Worm (Caenorhabditis elegans): Measurements from ENCODE around the gene Y94H6A.5.
"Not testable (repeated sequence)": the region's sequence is repeated elsewhere in the genome, so short reads cannot be mapped to it uniquely, and the experiment has no call there.

Y94H6A.5 gene

DNA sequence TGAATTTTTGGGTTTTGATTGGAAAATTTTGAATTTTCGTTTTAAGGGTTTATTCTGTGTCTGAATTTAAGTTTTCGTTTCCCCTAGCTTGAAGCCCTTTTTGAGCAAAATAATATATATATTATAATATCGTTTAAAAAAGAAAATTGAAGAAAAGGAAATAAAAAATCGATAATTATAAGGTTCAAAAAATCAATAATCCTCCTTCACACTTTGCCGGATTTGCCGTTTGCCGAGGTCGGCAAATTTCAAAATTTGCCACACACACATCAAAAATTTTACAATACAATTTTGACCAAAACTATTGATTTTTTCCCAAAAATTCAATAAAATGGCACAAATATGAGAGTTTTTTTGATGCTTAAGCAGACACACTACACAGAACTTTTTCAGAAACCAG, 32.8 kb upstream of the Y94H6A.5 start:
- TF ChIP-seq T22C8.4 (GFP tag; IDR thresholded peaks at IDR 0.05), result peak; percentile 64
- TF ChIP-seq flt-1 (GFP tag; IDR thresholded peaks at IDR 0.05), result no peak

DNA sequence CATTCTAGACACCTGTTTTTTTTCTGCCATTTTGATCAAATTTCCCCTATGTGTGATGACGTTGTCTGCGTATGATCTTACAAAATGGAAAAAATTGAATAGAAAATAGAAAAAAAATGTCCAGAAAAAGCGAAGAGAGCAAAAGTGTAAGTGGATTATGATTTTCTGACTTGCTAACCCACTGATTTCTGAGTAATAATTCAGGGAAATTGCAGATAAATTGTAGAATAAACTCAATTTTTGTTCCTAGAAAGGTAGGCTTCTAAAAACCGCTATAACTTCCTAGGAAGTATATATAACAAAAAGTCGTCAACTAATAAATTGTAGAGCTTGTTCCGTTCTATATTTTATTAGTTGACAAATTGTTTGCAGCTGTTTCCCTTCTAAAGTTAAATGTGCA, 30.9 kb upstream of the Y94H6A.5 start:
- no peak for TF ChIP-seq tab-1 (GFP tag; IDR thresholded peaks at IDR 0.05)

ce11 chrIV:2729957-2730356, 26.2 kb upstream of the Y94H6A.5 start, which contains the start of gene Y94H6A.2:
Gene Y94H6A.2 (plus strand): TSS chrIV:2730292.
- TF ChIP-seq ref-1 (GFP tag; conservative IDR thresholded peaks at IDR 0.05) (no peak), med-1 (GFP tag; optimal IDR thresholded peaks at IDR 0.05; ENCODE audit: insufficient read depth) (no peak), cog-1 (tag; optimal IDR thresholded peaks at IDR 0.05) (no peak), tab-1 (GFP tag; IDR thresholded peaks at IDR 0.05) (no peak), flt-1 (GFP tag; IDR thresholded peaks at IDR 0.05) (no peak), ztf-29 (GFP tag; IDR thresholded peaks at IDR 0.05) (no peak), ztf-23 (GFP tag; IDR thresholded peaks at IDR 0.05) (no peak), T22C8.4 (GFP tag; IDR thresholded peaks at IDR 0.05) (no peak), klf-2 (GFP tag; conservative IDR thresholded peaks at IDR 0.05) (no peak)

ce11 chrIV:2725784-2726183, 22.0 kb upstream of the Y94H6A.5 start, which contains the start of gene ubxn-2:
Gene ubxn-2 (minus strand): TSS chrIV:2725819.
- TF ChIP-seq flt-1 (GFP tag; IDR thresholded peaks at IDR 0.05) (no peak), med-1 (GFP tag; optimal IDR thresholded peaks at IDR 0.05; ENCODE audit: insufficient read depth) (no peak), ztf-29 (GFP tag; IDR thresholded peaks at IDR 0.05) (no peak), tab-1 (GFP tag; IDR thresholded peaks at IDR 0.05) (no peak), cog-1 (tag; optimal IDR thresholded peaks at IDR 0.05) (no peak), klf-2 (GFP tag; conservative IDR thresholded peaks at IDR 0.05) (no peak), ztf-23 (GFP tag; IDR thresholded peaks at IDR 0.05) (peak; percentile 61), ref-1 (GFP tag; conservative IDR thresholded peaks at IDR 0.05) (no peak), T22C8.4 (GFP tag; IDR thresholded peaks at IDR 0.05) (peak; percentile 30; the same call in 1 of the 2 replicates)

- TF ChIP-seq ref-1 (GFP tag; conservative IDR thresholded peaks at IDR 0.05); ztf-23 (GFP tag; IDR thresholded peaks at IDR 0.05); med-1 (GFP tag; optimal IDR thresholded peaks at IDR 0.05; ENCODE audit: insufficient read depth): not testable (repeated sequence)
Observed at ce11 chrIV:2719734-2720133, 16.0 kb upstream of the Y94H6A.5 start, which contains the start of gene ndua-12. Gene ndua-12 (minus strand): TSS chrIV:2719834.

ce11 chrIV:2716474-2716873, 12.7 kb upstream of the Y94H6A.5 start, which contains the start of gene Y94H6A.7:
Gene Y94H6A.7 (minus strand): TSS chrIV:2716574.
- peak; percentile 44; the same call in 1 of the 2 replicates for TF ChIP-seq T22C8.4 (GFP tag; IDR thresholded peaks at IDR 0.05)

- no peak for TF ChIP-seq ztf-23 (GFP tag; IDR thresholded peaks at IDR 0.05)
- TF ChIP-seq tab-1 (GFP tag; IDR thresholded peaks at IDR 0.05), result no peak
- no peak for TF ChIP-seq ztf-29 (GFP tag; IDR thresholded peaks at IDR 0.05)
- TF ChIP-seq med-1 (GFP tag; optimal IDR thresholded peaks at IDR 0.05; ENCODE audit: insufficient read depth), result no peak
- TF ChIP-seq T22C8.4 (GFP tag; IDR thresholded peaks at IDR 0.05), result no peak
- no peak for TF ChIP-seq cog-1 (tag; optimal IDR thresholded peaks at IDR 0.05)
- TF ChIP-seq flt-1 (GFP tag; IDR thresholded peaks at IDR 0.05), result no peak
- no peak for TF ChIP-seq ref-1 (GFP tag; conservative IDR thresholded peaks at IDR 0.05)
- no peak for TF ChIP-seq klf-2 (GFP tag; conservative IDR thresholded peaks at IDR 0.05)
Observed at ce11 chrIV:2712935-2713334, 9.2 kb upstream of the Y94H6A.5 start, which contains the start of gene Y94H6A.12. Gene Y94H6A.12 (minus strand): TSS chrIV:2713035.

- TF ChIP-seq flt-1 (GFP tag; IDR thresholded peaks at IDR 0.05) (no peak), T22C8.4 (GFP tag; IDR thresholded peaks at IDR 0.05) (no peak), ref-1 (GFP tag; conservative IDR thresholded peaks at IDR 0.05) (no peak), med-1 (GFP tag; optimal IDR thresholded peaks at IDR 0.05; ENCODE audit: insufficient read depth) (no peak), klf-2 (GFP tag; conservative IDR thresholded peaks at IDR 0.05) (no peak), tab-1 (GFP tag; IDR thresholded peaks at IDR 0.05) (no peak), ztf-23 (GFP tag; IDR thresholded peaks at IDR 0.05) (no peak), ztf-29 (GFP tag; IDR thresholded peaks at IDR 0.05) (no peak), cog-1 (tag; optimal IDR thresholded peaks at IDR 0.05) (no peak)
Observed at ce11 chrIV:2711122-2711669, 7.4 kb upstream of the Y94H6A.5 start.

DNA sequence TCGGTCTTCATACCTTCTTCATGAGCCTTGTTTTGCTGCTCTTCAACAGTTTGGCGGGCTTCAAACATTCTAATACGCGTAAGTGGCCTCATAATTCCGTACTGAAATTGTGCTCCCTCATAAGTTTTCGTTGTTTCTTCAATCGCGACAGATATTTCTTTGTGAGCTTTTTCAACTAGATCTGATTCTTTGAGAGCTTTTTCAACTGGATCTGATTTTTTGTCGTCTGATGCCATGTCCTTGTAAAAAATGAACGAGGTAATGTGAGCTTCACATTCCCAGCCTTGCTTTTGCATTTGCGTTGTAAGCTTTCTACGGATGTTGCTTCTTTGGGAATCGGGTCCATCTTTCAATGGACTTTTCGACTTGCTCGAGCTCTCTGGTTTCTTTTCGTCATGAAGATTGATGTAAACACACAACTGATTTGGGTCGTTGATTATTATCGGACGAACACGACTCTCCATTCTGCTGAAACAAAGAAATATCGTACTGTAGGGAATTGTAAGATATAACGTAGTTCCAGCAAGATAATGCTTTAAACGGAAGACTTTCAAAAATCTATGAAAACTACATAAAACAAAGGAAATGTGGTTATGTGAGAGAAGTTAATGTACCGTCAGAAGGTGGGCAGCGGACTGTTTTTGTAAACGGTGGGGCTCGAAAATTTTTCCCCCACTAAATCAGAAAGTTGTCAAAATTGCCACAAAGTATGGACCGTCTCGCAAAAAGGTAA, 6.6 kb upstream of the Y94H6A.5 start, which contains the start of gene Y94H6A.10:
Y94H6A.10 (minus strand) TSS at position 464 of the 733 bp plus-strand sequence.
- TF ChIP-seq T22C8.4 (GFP tag; IDR thresholded peaks at IDR 0.05) (no peak), ref-1 (GFP tag; conservative IDR thresholded peaks at IDR 0.05) (no peak), ztf-29 (GFP tag; IDR thresholded peaks at IDR 0.05) (no peak), tab-1 (GFP tag; IDR thresholded peaks at IDR 0.05) (no peak), flt-1 (GFP tag; IDR thresholded peaks at IDR 0.05) (no peak), ztf-23 (GFP tag; IDR thresholded peaks at IDR 0.05) (no peak), med-1 (GFP tag; optimal IDR thresholded peaks at IDR 0.05; ENCODE audit: insufficient read depth) (no peak), klf-2 (GFP tag; conservative IDR thresholded peaks at IDR 0.05) (no peak), cog-1 (tag; optimal IDR thresholded peaks at IDR 0.05) (no peak)

- TF ChIP-seq ztf-23 (GFP tag; IDR thresholded peaks at IDR 0.05) (no peak), med-1 (GFP tag; optimal IDR thresholded peaks at IDR 0.05; ENCODE audit: insufficient read depth) (no peak), tab-1 (GFP tag; IDR thresholded peaks at IDR 0.05) (no peak), flt-1 (GFP tag; IDR thresholded peaks at IDR 0.05) (no peak), T22C8.4 (GFP tag; IDR thresholded peaks at IDR 0.05) (no peak), cog-1 (tag; optimal IDR thresholded peaks at IDR 0.05) (no peak), ref-1 (GFP tag; conservative IDR thresholded peaks at IDR 0.05) (no peak), ztf-29 (GFP tag; IDR thresholded peaks at IDR 0.05) (no peak), klf-2 (GFP tag; conservative IDR thresholded peaks at IDR 0.05) (no peak)
Observed at ce11 chrIV:2709590-2710201, 5.9 kb upstream of the Y94H6A.5 start.

Measured in whole organism, midembryonic.